Worm (Caenorhabditis elegans): ENCODE data around the gene F45E4.5.
A peak's percentile ranks its signal among the peaks of the same experiment; 100 is the strongest.

Gene F45E4.5

DNA sequence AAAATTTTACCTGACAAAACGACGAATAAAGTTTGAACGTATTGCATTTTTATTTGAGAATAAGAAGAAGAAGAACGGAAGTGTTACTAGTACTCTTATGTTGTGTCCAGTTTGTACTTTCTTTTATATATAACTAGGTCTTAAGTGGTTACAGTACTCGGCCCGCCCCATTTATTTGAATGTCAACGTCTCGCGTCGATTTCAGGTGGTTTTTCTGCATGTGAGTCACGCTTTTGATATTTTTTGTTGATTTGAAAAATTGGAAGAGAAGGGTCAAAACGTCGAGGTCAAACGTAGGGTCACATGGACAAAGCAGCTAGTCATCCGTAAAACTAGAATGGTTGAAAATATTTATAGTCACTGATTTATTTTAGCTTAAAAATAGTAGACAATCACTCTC lies at the start of gene F45E4.5:
Gene F45E4.5, minus strand, starts transcription at position 101 of the 400 bp plus-strand sequence.
- TF ChIP-seq ceh-83 (GFP tag; optimal IDR thresholded peaks at IDR 0.05) (no peak), unc-39 (tag; optimal IDR thresholded peaks at IDR 0.05) (no peak), unc-62 (GFP tag; optimal IDR thresholded peaks at IDR 0.05) (no peak), nhr-2 (tag; optimal IDR thresholded peaks at IDR 0.05) (no peak), cnd-1 (tag; optimal IDR thresholded peaks at IDR 0.05) (no peak)

DNA sequence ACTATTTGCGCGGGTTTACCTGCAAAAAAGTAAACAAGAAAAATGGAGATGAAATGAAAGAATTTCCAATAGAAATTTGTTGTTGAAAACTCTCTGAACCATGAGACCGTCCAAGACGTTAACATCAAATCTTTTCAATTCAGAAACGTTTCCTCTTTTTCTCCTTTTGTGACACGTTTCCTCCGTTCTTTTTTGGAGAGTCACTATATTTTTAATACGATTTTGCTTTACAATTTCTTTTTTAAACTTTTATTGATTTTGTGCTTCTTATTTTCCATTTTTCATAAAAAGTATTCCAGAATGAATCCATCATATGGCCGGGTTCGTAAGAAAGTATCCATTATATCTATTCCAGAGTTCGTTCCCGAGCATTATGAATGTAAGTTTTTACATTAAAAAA lies 46.0 kb upstream of the F45E4.5 start, which contains the start of gene itr-1:
Gene itr-1, plus strand, starts transcription at position 301 of the 400 bp plus-strand sequence.
- TF ChIP-seq unc-62 (GFP tag; optimal IDR thresholded peaks at IDR 0.05): no peak
- no peak for TF ChIP-seq sptf-1 (tag; optimal IDR thresholded peaks at IDR 0.05)
- TF ChIP-seq tbx-8 (GFP tag; optimal IDR thresholded peaks at IDR 0.05): no peak
- TF ChIP-seq bed-3 (GFP tag; optimal IDR thresholded peaks at IDR 0.05): no peak
- no peak for TF ChIP-seq mab-5 (tag; optimal IDR thresholded peaks at IDR 0.05)

DNA sequence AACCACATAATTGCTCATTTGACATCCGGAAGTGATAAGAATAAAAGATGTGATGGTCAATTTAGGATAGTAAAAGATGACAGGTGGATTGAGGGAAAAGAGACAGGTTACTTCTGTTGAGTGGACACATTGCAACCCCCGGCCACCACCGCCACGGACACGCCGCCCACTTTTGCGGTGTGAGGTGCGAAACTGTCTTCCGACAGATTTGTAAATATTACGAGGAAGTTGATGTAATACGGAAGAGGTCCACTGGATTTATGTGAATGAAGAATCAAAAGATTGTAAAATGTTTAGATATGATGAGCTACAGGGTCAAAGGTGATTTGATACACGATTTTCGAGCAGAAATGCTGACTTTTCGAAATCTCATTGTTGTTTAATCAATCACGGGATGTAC lies 44.0 kb upstream of the F45E4.5 start, which contains the start of gene C08G9.2:
Gene C08G9.2, minus strand, starts transcription at position 101 of the 400 bp plus-strand sequence.
- TF ChIP-seq lin-32 (GFP tag; optimal IDR thresholded peaks at IDR 0.05) (no peak), cnd-1 (tag; optimal IDR thresholded peaks at IDR 0.05) (no peak), mls-2 (tag; optimal IDR thresholded peaks at IDR 0.05) (no peak), unc-39 (tag; optimal IDR thresholded peaks at IDR 0.05) (no peak), unc-120 (tag; optimal IDR thresholded peaks at IDR 0.05; ENCODE audit: poor library complexity, severe bottlenecking) (no peak), zip-8 (tag; optimal IDR thresholded peaks at IDR 0.05) (no peak), elt-1 (tag; optimal IDR thresholded peaks at IDR 0.05; ENCODE audit: borderline replicate concordance, insufficient read depth) (no peak), ceh-39 (tag; optimal IDR thresholded peaks at IDR 0.05) (no peak)

- no peak for TF ChIP-seq ceh-83 (GFP tag; optimal IDR thresholded peaks at IDR 0.05)
- no peak for TF ChIP-seq ham-2 (GFP tag; optimal IDR thresholded peaks at IDR 0.05)
- no peak for TF ChIP-seq mls-2 (tag; optimal IDR thresholded peaks at IDR 0.05)
- TF ChIP-seq tbx-8 (GFP tag; optimal IDR thresholded peaks at IDR 0.05): no peak
- TF ChIP-seq unc-39 (tag; optimal IDR thresholded peaks at IDR 0.05): no peak
- no peak for TF ChIP-seq hlh-1 (tag; optimal IDR thresholded peaks at IDR 0.05)
- TF ChIP-seq elt-1 (tag; optimal IDR thresholded peaks at IDR 0.05; ENCODE audit: borderline replicate concordance, insufficient read depth): no peak
- no peak for TF ChIP-seq mep-1 (tag; optimal IDR thresholded peaks at IDR 0.05)
- TF ChIP-seq sptf-1 (tag; optimal IDR thresholded peaks at IDR 0.05): no peak
- no peak for TF ChIP-seq sem-2 (GFP tag; optimal IDR thresholded peaks at IDR 0.05)
These were observed 34.2 kb upstream of the F45E4.5 start for ce11 chrIV:7663006-7663405.

DNA sequence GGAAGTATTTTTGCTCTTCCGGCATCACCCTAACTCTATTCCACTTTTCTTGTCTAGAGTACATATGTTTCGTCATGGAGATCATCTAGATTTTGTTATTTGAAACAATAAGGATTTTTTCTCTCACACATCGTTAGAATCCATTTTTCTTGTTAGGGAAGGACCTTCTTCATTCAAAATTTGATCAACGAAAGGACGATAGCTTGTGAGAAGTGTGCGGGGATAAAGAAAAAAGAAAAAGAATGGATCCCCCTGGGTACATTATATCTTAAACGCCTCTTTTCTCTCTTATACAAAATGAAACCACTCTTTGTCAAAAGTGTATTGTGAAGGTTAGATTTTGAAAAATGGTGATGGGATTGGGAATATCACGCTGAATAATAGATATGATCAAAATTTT lies 32.7 kb upstream of the F45E4.5 start:
- no peak for TF ChIP-seq lin-13 (tag; optimal IDR thresholded peaks at IDR 0.05)
- TF ChIP-seq ces-1 (GFP tag; optimal IDR thresholded peaks at IDR 0.05): peak; percentile 59
- TF ChIP-seq bed-3 (GFP tag; optimal IDR thresholded peaks at IDR 0.05): no peak

DNA sequence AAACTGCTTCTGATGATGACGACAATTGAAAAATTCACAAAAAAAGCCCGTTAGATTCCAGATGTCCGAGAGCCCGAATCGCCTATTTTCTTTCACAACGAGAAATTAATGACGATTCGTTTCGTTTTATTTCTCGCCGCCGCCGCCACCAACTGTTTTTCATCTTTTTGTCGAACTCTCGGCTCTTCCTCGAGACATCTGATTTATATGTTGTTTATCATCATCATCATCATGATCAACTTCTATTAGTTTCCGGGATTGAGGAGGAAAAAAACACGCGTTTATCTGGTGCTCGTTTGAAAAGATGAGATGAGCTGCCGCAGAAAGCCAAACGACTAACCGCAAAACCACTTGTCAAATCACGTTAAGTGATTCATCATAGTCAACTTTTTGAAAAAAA lies 30.6 kb upstream of the F45E4.5 start:
- TF ChIP-seq zip-8 (tag; optimal IDR thresholded peaks at IDR 0.05) (no peak), bed-3 (GFP tag; optimal IDR thresholded peaks at IDR 0.05) (no peak), unc-62 (GFP tag; optimal IDR thresholded peaks at IDR 0.05) (peak; percentile 9), snpc-4 (tag; optimal IDR thresholded peaks at IDR 0.05) (no peak), nhr-237 (tag; optimal IDR thresholded peaks at IDR 0.05) (no peak)

ce11 chrIV:7658589-7658988 lies 29.7 kb upstream of the F45E4.5 start, which contains the start of gene C08G9.1:
Gene C08G9.1, plus strand, starts transcription at chrIV:7658763.
- no peak for TF ChIP-seq ceh-43 (GFP tag; optimal IDR thresholded peaks at IDR 0.05)
- no peak for TF ChIP-seq unc-120 (tag; optimal IDR thresholded peaks at IDR 0.05; ENCODE audit: poor library complexity, severe bottlenecking)
- no peak for TF ChIP-seq nhr-12 (tag; optimal IDR thresholded peaks at IDR 0.05)
- no peak for TF ChIP-seq drap-1 (GFP tag; optimal IDR thresholded peaks at IDR 0.05)
- no peak for TF ChIP-seq blmp-1 (tag; optimal IDR thresholded peaks at IDR 0.05)
- no peak for TF ChIP-seq snpc-4 (tag; optimal IDR thresholded peaks at IDR 0.05)
- no peak for TF ChIP-seq hlh-1 (tag; optimal IDR thresholded peaks at IDR 0.05)
- no peak for TF ChIP-seq unc-39 (tag; optimal IDR thresholded peaks at IDR 0.05)
- TF ChIP-seq flh-1 (GFP tag; optimal IDR thresholded peaks at IDR 0.05): no peak
- TF ChIP-seq lin-13 (tag; optimal IDR thresholded peaks at IDR 0.05): no peak
- no peak for TF ChIP-seq ham-2 (GFP tag; optimal IDR thresholded peaks at IDR 0.05)
- no peak for TF ChIP-seq nhr-2 (tag; optimal IDR thresholded peaks at IDR 0.05)
- no peak for TF ChIP-seq cnd-1 (tag; optimal IDR thresholded peaks at IDR 0.05)
- no peak for TF ChIP-seq zip-8 (tag; optimal IDR thresholded peaks at IDR 0.05)
